Worm (Caenorhabditis elegans) whole organism, mixed stage, embryonic: ENCODE measurements around the gene C52E4.12.

Source experiments
- bed-3 ChIP-seq: fragments of 200-800 bp; sonication (Bioruptor generic); optimal IDR thresholded peaks from 3 replicates; lab custom pipeline; 2018; ENCODE audit warnings: mild to moderate bottlenecking, missing genetic modification characterization, moderate library complexity, missing compliant biosample characterization
- blmp-1 ChIP-seq: fragments of 150-350 bp; optimal IDR thresholded peaks from 2 replicates; lab custom pipeline; 2014; ENCODE audit warnings: missing biosample characterization, missing genetic modification characterization
- ceh-39 ChIP-seq: fragments of 150-350 bp; optimal IDR thresholded peaks from 2 replicates; lab custom pipeline; 2014; ENCODE audit warnings: missing biosample characterization, missing genetic modification characterization
- ceh-43 ChIP-seq: fragments of 200-800 bp; sonication (Bioruptor generic); optimal IDR thresholded peaks from 2 replicates; lab custom pipeline; 2018; ENCODE audit warnings: mild to moderate bottlenecking, missing genetic modification characterization, moderate library complexity, missing compliant biosample characterization
- ceh-83 ChIP-seq: fragments of 200-800 bp; sonication (Bioruptor generic); optimal IDR thresholded peaks from 2 replicates; lab custom pipeline; 2018; ENCODE audit warnings: mild to moderate bottlenecking, missing genetic modification characterization, missing compliant biosample characterization
- ces-1 ChIP-seq: fragments of 150-350 bp; optimal IDR thresholded peaks from 2 replicates; lab custom pipeline; 2014; ENCODE audit warnings: missing biosample characterization, missing genetic modification reagents, missing genetic modification characterization
- cnd-1 ChIP-seq: fragments of 200-800 bp; sonication (Bioruptor generic); optimal IDR thresholded peaks from 2 replicates; lab custom pipeline; 2018; ENCODE audit warnings: mild to moderate bottlenecking, missing genetic modification characterization, missing compliant biosample characterization
- drap-1 ChIP-seq: fragments of 200-800 bp; sonication (Bioruptor generic); optimal IDR thresholded peaks from 3 replicates; lab custom pipeline; 2018; ENCODE audit warnings: mild to moderate bottlenecking, missing genetic modification characterization, missing compliant biosample characterization
- elt-3 ChIP-seq: fragments of 150-350 bp; optimal IDR thresholded peaks from 2 replicates; lab custom pipeline; 2014; ENCODE audit warnings: missing biosample characterization, missing genetic modification characterization
- flh-1 ChIP-seq: fragments of 200-800 bp; sonication (Bioruptor generic); optimal IDR thresholded peaks from 2 replicates; lab custom pipeline; 2018; ENCODE audit warnings: mild to moderate bottlenecking, missing genetic modification characterization, moderate library complexity, missing compliant biosample characterization
- ham-2 ChIP-seq: fragments of 200-800 bp; sonication (Bioruptor generic); optimal IDR thresholded peaks from 2 replicates; lab custom pipeline; 2018; ENCODE audit warnings: mild to moderate bottlenecking, missing genetic modification characterization, missing compliant biosample characterization
- hlh-1 ChIP-seq: fragments of 150-350 bp; optimal IDR thresholded peaks from 2 replicates; lab custom pipeline; 2014; ENCODE audit warnings: missing biosample characterization, missing genetic modification reagents, missing genetic modification characterization
- lin-13 ChIP-seq: fragments of 150-350 bp; optimal IDR thresholded peaks from 2 replicates; lab custom pipeline; 2014; ENCODE audit warnings: missing biosample characterization, missing genetic modification characterization
- lin-32 ChIP-seq: fragments of 200-800 bp; sonication (Bioruptor generic); optimal IDR thresholded peaks from 2 replicates; lab custom pipeline; 2018; ENCODE audit warnings: mild to moderate bottlenecking, missing genetic modification characterization, missing compliant biosample characterization
- mab-5 ChIP-seq: fragments of 150-350 bp; optimal IDR thresholded peaks from 2 replicates; lab custom pipeline; 2014; ENCODE audit warnings: missing biosample characterization, missing genetic modification characterization
- mep-1 ChIP-seq: fragments of 150-350 bp; optimal IDR thresholded peaks from 2 replicates; lab custom pipeline; 2017; ENCODE audit warnings: missing biosample characterization, missing genetic modification reagents, missing genetic modification characterization, inconsistent platforms
- mls-2 ChIP-seq: sonication (generic microtip); optimal IDR thresholded peaks from 2 replicates; lab custom pipeline; 2016; ENCODE audit warnings: mild to moderate bottlenecking, missing genetic modification characterization, moderate library complexity, missing compliant biosample characterization
- nhr-12 ChIP-seq: fragments of 150-350 bp; optimal IDR thresholded peaks from 2 replicates; lab custom pipeline; 2014; ENCODE audit warnings: missing biosample characterization, missing genetic modification characterization
- nhr-237 ChIP-seq: fragments of 150-350 bp; optimal IDR thresholded peaks from 2 replicates; lab custom pipeline; 2014; ENCODE audit warnings: missing biosample characterization, missing genetic modification characterization
- nhr-76 ChIP-seq: sonication (generic microtip); optimal IDR thresholded peaks from 2 replicates; lab custom pipeline; 2017; ENCODE audit warnings: missing biosample characterization, missing genetic modification characterization
- pha-4 ChIP-seq: fragments of 150-350 bp; optimal IDR thresholded peaks from 2 replicates; lab custom pipeline; 2018; ENCODE audit warnings: missing biosample characterization, missing genetic modification reagents, missing genetic modification characterization
- sem-2 ChIP-seq: fragments of 200-800 bp; sonication (Bioruptor generic); optimal IDR thresholded peaks from 2 replicates; lab custom pipeline; 2018; ENCODE audit warnings: mild to moderate bottlenecking, missing genetic modification characterization, missing compliant biosample characterization
- snpc-4 ChIP-seq: fragments of 150-350 bp; optimal IDR thresholded peaks from 2 replicates; lab custom pipeline; 2014; ENCODE audit warnings: missing biosample characterization, missing genetic modification characterization
- sptf-1 ChIP-seq: sonication (generic microtip); optimal IDR thresholded peaks from 2 replicates; lab custom pipeline; 2017; ENCODE audit warnings: mild to moderate bottlenecking, missing genetic modification characterization, moderate library complexity, missing compliant biosample characterization
- unc-120 ChIP-seq: sonication (generic microtip); optimal IDR thresholded peaks from 2 replicates; lab custom pipeline; 2017; ENCODE audit warnings: missing genetic modification characterization, missing compliant biosample characterization; ENCODE audit not compliant: poor library complexity, severe bottlenecking
- unc-39 ChIP-seq: fragments of 150-350 bp; optimal IDR thresholded peaks from 2 replicates; lab custom pipeline; 2014; ENCODE audit warnings: missing biosample characterization, missing genetic modification characterization
- unc-62 ChIP-seq: fragments of 150-350 bp; optimal IDR thresholded peaks from 2 replicates; lab custom pipeline; 2014; ENCODE audit warnings: missing biosample characterization, missing genetic modification reagents, missing genetic modification characterization
- zip-8 ChIP-seq: fragments of 150-350 bp; optimal IDR thresholded peaks from 2 replicates; lab custom pipeline; 2014; ENCODE audit warnings: missing biosample characterization, missing genetic modification characterization
- ztf-11 ChIP-seq: fragments of 150-350 bp; optimal IDR thresholded peaks from 2 replicates; lab custom pipeline; 2014; ENCODE audit warnings: missing biosample characterization, missing genetic modification characterization

C52E4.12 gene

ce11 chrV:12020940-12021339 is 25.0 kb downstream of the C52E4.12 start:
- TF ChIP-seq unc-39 (tag; lab: Kevin White, UChicago) (no peak), pha-4 (tag; lab: Kevin White, UChicago) (no peak), cnd-1 (no peak), unc-62 (no peak), bed-3 (no peak), mab-5 (tag; lab: Kevin White, UChicago) (no peak), unc-120 (tag; lab: Kevin White, UChicago) (no peak), zip-8 (tag; lab: Kevin White, UChicago) (no peak), ces-1 (GFP tag; lab: Kevin White, UChicago) (no peak), mep-1 (tag; lab: Kevin White, UChicago) (no peak), snpc-4 (tag; lab: Kevin White, UChicago) (no peak), ztf-11 (no peak), lin-32 (GFP tag; lab: Kevin White, UChicago) (no peak)

- TF ChIP-seq sptf-1 (tag; lab: Kevin White, UChicago): peak; percentile 63
- no peak for TF ChIP-seq elt-3 (tag; lab: Kevin White, UChicago)
- TF ChIP-seq ces-1 (GFP tag; lab: Kevin White, UChicago): peak; percentile 38
- no peak for TF ChIP-seq blmp-1 (tag; lab: Kevin White, UChicago)
- TF ChIP-seq ztf-11: no peak
- peak; percentile 10 for TF ChIP-seq mls-2 (tag; lab: Kevin White, UChicago)
These were observed 28.3 kb downstream of the C52E4.12 start for ce11 chrV:12024273-12024672.

- no peak for TF ChIP-seq drap-1 (GFP tag; lab: Kevin White, UChicago)
- TF ChIP-seq ces-1 (GFP tag; lab: Kevin White, UChicago): peak; percentile 93
- no peak for TF ChIP-seq zip-8 (tag; lab: Kevin White, UChicago)
- TF ChIP-seq unc-39 (tag; lab: Kevin White, UChicago): no peak
- no peak for TF ChIP-seq elt-3 (tag; lab: Kevin White, UChicago)
- TF ChIP-seq unc-120 (tag; lab: Kevin White, UChicago): peak; percentile 19
- no peak for TF ChIP-seq ceh-39
- TF ChIP-seq, all 35 proteins: peak for 2
These were observed 29.7 kb downstream of the C52E4.12 start for ce11 chrV:12025683-12026082.

ce11 chrV:12026878-12027477 is 31.0 kb downstream of the C52E4.12 start:
- peak; percentile 4 for TF ChIP-seq lin-13 (tag; lab: Kevin White, UChicago)
- TF ChIP-seq unc-120 (tag; lab: Kevin White, UChicago): peak; percentile 81
- TF ChIP-seq hlh-1 (tag; lab: Kevin White, UChicago): peak; percentile 17
- no peak for TF ChIP-seq lin-32 (GFP tag; lab: Kevin White, UChicago)
- TF ChIP-seq sptf-1 (tag; lab: Kevin White, UChicago): no peak
- peak; percentile 66 for TF ChIP-seq unc-62
- no peak for TF ChIP-seq ceh-83
- peak; percentile 65 for TF ChIP-seq ces-1 (GFP tag; lab: Kevin White, UChicago)
- no peak for TF ChIP-seq nhr-12

- TF ChIP-seq nhr-237 (tag; lab: Kevin White, UChicago) (no peak), elt-3 (tag; lab: Kevin White, UChicago) (no peak), nhr-76 (tag; lab: Kevin White, UChicago) (no peak), hlh-1 (tag; lab: Kevin White, UChicago) (no peak), ztf-11 (no peak), flh-1 (GFP tag; lab: Kevin White, UChicago) (no peak), bed-3 (no peak), ham-2 (no peak), unc-120 (tag; lab: Kevin White, UChicago) (no peak), lin-13 (tag; lab: Kevin White, UChicago) (no peak), unc-39 (tag; lab: Kevin White, UChicago) (no peak), blmp-1 (tag; lab: Kevin White, UChicago) (no peak), ceh-43 (GFP tag; lab: Kevin White, UChicago) (no peak), snpc-4 (tag; lab: Kevin White, UChicago) (no peak), lin-32 (GFP tag; lab: Kevin White, UChicago) (no peak), sem-2 (no peak), ceh-39 (no peak), cnd-1 (no peak)
These were observed 32.2 kb downstream of the C52E4.12 start for ce11 chrV:12028151-12028550.
